Fruit fly (Drosophila melanogaster) whole organism, embryonic: Measurements from ENCODE around the gene CG31882.

ENCODE experiments used
- Asciz ChIP-seq: fragments of 200-800 bp; sonication (Bioruptor generic); optimal IDR thresholded peaks from 2 replicates; lab custom pipeline; 2017; ENCODE audit warnings: missing biosample characterization, mild to moderate bottlenecking, missing genetic modification characterization, missing genetic modification reagents
- Blimp-1 ChIP-seq: fragments of 200-800 bp; sonication (Bioruptor generic); optimal IDR thresholded peaks from 3 replicates; lab custom pipeline; 2018; ENCODE audit warnings: missing biosample characterization, missing genetic modification characterization, mild to moderate bottlenecking, moderate library complexity, missing genetic modification reagents
- CG10267 ChIP-seq: fragments of 200-800 bp; sonication (Bioruptor generic); optimal IDR thresholded peaks from 2 replicates; lab custom pipeline; 2018; ENCODE audit warnings: missing biosample characterization, mild to moderate bottlenecking, missing genetic modification characterization, moderate library complexity
- CG10321 ChIP-seq: fragments of 200-800 bp; sonication (Bioruptor generic); IDR thresholded peaks from 2 replicates; pipeline ENCODE4 v1.3.6; 2022; ENCODE audit warnings: missing biosample characterization, missing genetic modification characterization
- CG11723 ChIP-seq: fragments of 200-800 bp; sonication (Bioruptor generic); optimal IDR thresholded peaks from 2 replicates; lab custom pipeline; 2017; ENCODE audit warnings: missing biosample characterization, mild to moderate bottlenecking, missing genetic modification characterization
- CG12104 ChIP-seq: fragments of 200-800 bp; sonication (Bioruptor generic); optimal IDR thresholded peaks from 3 replicates; lab custom pipeline; 2016; ENCODE audit warnings: missing biosample characterization, missing genetic modification characterization
- CG12299 ChIP-seq: fragments of 200-800 bp; sonication (Bioruptor generic); optimal IDR thresholded peaks from 2 replicates; lab custom pipeline; 2018; ENCODE audit warnings: missing biosample characterization, mild to moderate bottlenecking, missing genetic modification characterization
- CG13424 ChIP-seq: fragments of 200-800 bp; sonication (Bioruptor generic); optimal IDR thresholded peaks from 2 replicates; lab custom pipeline; 2019; ENCODE audit warnings: missing biosample characterization, mild to moderate bottlenecking, missing genetic modification characterization, moderate library complexity
- CG14014 ChIP-seq: fragments of 200-800 bp; sonication (Bioruptor generic); IDR thresholded peaks from 2 replicates; pipeline ENCODE4 v1.3.6; 2022; ENCODE audit warnings: missing biosample characterization, missing genetic modification characterization
- CG14710 ChIP-seq: fragments of 200-800 bp; sonication (Bioruptor generic); optimal IDR thresholded peaks from 3 replicates; lab custom pipeline; 2019; ENCODE audit warnings: missing biosample characterization, mild to moderate bottlenecking, missing genetic modification characterization, moderate library complexity
- CG15269 ChIP-seq: fragments of 200-800 bp; sonication (Bioruptor generic); optimal IDR thresholded peaks from 2 replicates; lab custom pipeline; 2018; ENCODE audit warnings: missing biosample characterization, mild to moderate bottlenecking, missing genetic modification characterization, moderate library complexity
- CG16815 ChIP-seq: fragments of 200-800 bp; sonication (Bioruptor generic); optimal IDR thresholded peaks from 3 replicates; lab custom pipeline; 2017; ENCODE audit warnings: missing biosample characterization, mild to moderate bottlenecking, missing genetic modification characterization
- CG17328 ChIP-seq: fragments of 200-800 bp; sonication (Bioruptor generic); IDR thresholded peaks from 2 replicates; pipeline ENCODE4 v1.3.6; 2022; ENCODE audit warnings: missing biosample characterization, missing genetic modification characterization
- CG17568 ChIP-seq: fragments of 200-800 bp; sonication (Bioruptor generic); optimal IDR thresholded peaks from 2 replicates; lab custom pipeline; 2018; ENCODE audit warnings: missing biosample characterization, mild to moderate bottlenecking, missing genetic modification characterization, moderate library complexity
- CG2199 ChIP-seq: fragments of 200-800 bp; sonication (Bioruptor generic); IDR thresholded peaks from 3 replicates; pipeline ENCODE4 v1.3.6; 2022; ENCODE audit warnings: missing biosample characterization, missing genetic modification characterization
- CG32532 ChIP-seq: fragments of 200-800 bp; sonication (Bioruptor generic); IDR thresholded peaks from 2 replicates; pipeline ENCODE4 v1.3.6; 2022; ENCODE audit warnings: missing biosample characterization, missing genetic modification characterization
- CG34376 ChIP-seq: fragments of 200-800 bp; sonication (Bioruptor generic); optimal IDR thresholded peaks from 2 replicates; lab custom pipeline; 2018; ENCODE audit warnings: missing biosample characterization, mild to moderate bottlenecking, missing genetic modification characterization
- CG3847 ChIP-seq: fragments of 200-800 bp; sonication (Bioruptor generic); IDR thresholded peaks from 2 replicates; pipeline ENCODE4 v1.3.6; 2022; ENCODE audit warnings: missing biosample characterization, missing genetic modification characterization
- CG4854 ChIP-seq: fragments of 200-800 bp; sonication (Bioruptor generic); optimal IDR thresholded peaks from 2 replicates; lab custom pipeline; 2016; ENCODE audit warnings: missing biosample characterization, missing genetic modification characterization, inconsistent platforms
- CG6683 ChIP-seq: fragments of 200-800 bp; sonication (Bioruptor generic); optimal IDR thresholded peaks from 2 replicates; lab custom pipeline; 2017; ENCODE audit warnings: missing biosample characterization, mild to moderate bottlenecking, missing genetic modification characterization, missing genetic modification reagents
- CG7271 ChIP-seq: fragments of 200-800 bp; sonication (Bioruptor generic); optimal IDR thresholded peaks from 2 replicates; lab custom pipeline; 2018; ENCODE audit warnings: missing biosample characterization, mild to moderate bottlenecking, missing genetic modification characterization, moderate library complexity
- CG7556 ChIP-seq: fragments of 200-800 bp; sonication (Bioruptor generic); optimal IDR thresholded peaks from 2 replicates; lab custom pipeline; 2017; ENCODE audit warnings: missing biosample characterization, mild to moderate bottlenecking, missing genetic modification characterization
- CG7839 ChIP-seq: fragments of 200-800 bp; sonication (Bioruptor generic); optimal IDR thresholded peaks from 3 replicates; lab custom pipeline; 2018; ENCODE audit warnings: missing biosample characterization, mild to moderate bottlenecking, missing genetic modification characterization, moderate library complexity
- CG9727 ChIP-seq: fragments of 200-800 bp; sonication (Bioruptor generic); optimal IDR thresholded peaks from 3 replicates; lab custom pipeline; 2017; ENCODE audit warnings: missing biosample characterization, mild to moderate bottlenecking, missing genetic modification characterization
- CkIIα-i1 ChIP-seq: fragments of 200-800 bp; sonication (Bioruptor generic); IDR thresholded peaks from 2 replicates; pipeline ENCODE4 v1.3.6; 2022; ENCODE audit warnings: missing biosample characterization, missing genetic modification characterization
- D ChIP-seq, 2 experiments: fragments of 200-800 bp in 1 of 2; fragments of >200 bp in 1 of 2; sonication (Bioruptor generic) in 1 of 2; optimal IDR thresholded peaks; 2 replicates in 1 of 2; 3 replicates in 1 of 2; lab custom pipeline; 2017; ENCODE audit warnings: mild to moderate bottlenecking in 1 of 2, missing biosample characterization in 1 of 2, missing genetic modification characterization in 1 of 2, missing genetic modification reagents in 1 of 2
- D19A ChIP-seq: fragments of 200-800 bp; optimal IDR thresholded peaks from 3 replicates; lab custom pipeline; 2019; ENCODE audit warnings: missing biosample characterization, mild to moderate bottlenecking, missing genetic modification characterization, moderate library complexity
- HHEX ChIP-seq: fragments of 200-800 bp; sonication (Bioruptor generic); optimal IDR thresholded peaks from 3 replicates; lab custom pipeline; 2017; ENCODE audit warnings: missing biosample characterization, mild to moderate bottlenecking, missing genetic modification characterization, missing genetic modification reagents
- HLHmδ ChIP-seq: fragments of 200-800 bp; sonication (Bioruptor generic); optimal IDR thresholded peaks from 2 replicates; lab custom pipeline; 2018; ENCODE audit warnings: missing biosample characterization, mild to moderate bottlenecking, missing genetic modification characterization, moderate library complexity
- Mad ChIP-seq: fragments of 200-800 bp; sonication (Bioruptor generic); optimal IDR thresholded peaks from 2 replicates; lab custom pipeline; 2016; ENCODE audit warnings: missing biosample characterization, missing genetic modification characterization
- NFAT ChIP-seq: fragments of 200-800 bp; sonication (Bioruptor generic); IDR thresholded peaks from 2 replicates; pipeline ENCODE4 v1.3.6; 2022; ENCODE audit warnings: missing biosample characterization, missing genetic modification characterization
- NK7.1 ChIP-seq: fragments of 200-800 bp; sonication (Bioruptor generic); optimal IDR thresholded peaks from 3 replicates; lab custom pipeline; 2016; ENCODE audit warnings: missing biosample characterization, missing genetic modification characterization
- Sry-β ChIP-seq: fragments of 200-800 bp; sonication (Bioruptor generic); optimal IDR thresholded peaks from 2 replicates; lab custom pipeline; 2018; ENCODE audit warnings: missing biosample characterization, mild to moderate bottlenecking, missing genetic modification characterization, moderate library complexity
- br ChIP-seq: fragments of >200 bp; optimal IDR thresholded peaks from 2 replicates; lab custom pipeline; 2017
- bsh ChIP-seq, 2 experiments: fragments of 200-800 bp; sonication (Bioruptor generic); optimal IDR thresholded peaks; 2 replicates each; lab custom pipeline; 2017 to 2018; ENCODE audit warnings: mild to moderate bottlenecking in 2 of 2, missing biosample characterization in 2 of 2, missing genetic modification characterization in 2 of 2, moderate library complexity in 1 of 2
- chn ChIP-seq: fragments of 200-800 bp; sonication (Bioruptor generic); optimal IDR thresholded peaks from 2 replicates; lab custom pipeline; 2016; ENCODE audit warnings: missing biosample characterization, missing genetic modification characterization
- ci ChIP-seq: fragments of 200-800 bp; sonication (Bioruptor generic); IDR thresholded peaks from 3 replicates; pipeline ENCODE4 v1.3.6; 2022; ENCODE audit warnings: missing biosample characterization, missing genetic modification characterization
- cwo ChIP-seq: fragments of 200-800 bp; sonication (Bioruptor generic); optimal IDR thresholded peaks from 3 replicates; lab custom pipeline; 2017; ENCODE audit warnings: missing biosample characterization, missing genetic modification characterization, mild to moderate bottlenecking, moderate library complexity, missing genetic modification reagents
- dmrt99B ChIP-seq: fragments of 200-800 bp; sonication (Bioruptor generic); optimal IDR thresholded peaks from 2 replicates; lab custom pipeline; 2018; ENCODE audit warnings: missing biosample characterization, mild to moderate bottlenecking, missing genetic modification characterization, moderate library complexity
- dysf ChIP-seq: fragments of 200-800 bp; sonication (Bioruptor generic); IDR thresholded peaks from 3 replicates; pipeline ENCODE4 v1.3.6; 2022; ENCODE audit warnings: missing biosample characterization, missing genetic modification characterization
- en ChIP-seq: fragments of 200-800 bp; sonication (Bioruptor generic); optimal IDR thresholded peaks from 2 replicates; lab custom pipeline; 2016; ENCODE audit warnings: missing biosample characterization, missing genetic modification characterization
- eve ChIP-seq, 2 experiments: fragments of >200 bp; optimal IDR thresholded peaks; 2 replicates each; lab custom pipeline; 2017; ENCODE audit warnings: missing biosample characterization in 2 of 2, missing genetic modification characterization in 2 of 2
- gcm ChIP-seq: fragments of 200-800 bp; sonication (Bioruptor generic); optimal IDR thresholded peaks from 2 replicates; lab custom pipeline; 2019; ENCODE audit warnings: missing biosample characterization, mild to moderate bottlenecking, missing genetic modification characterization, moderate library complexity
- kah ChIP-seq: fragments of 200-800 bp; sonication (Bioruptor generic); optimal IDR thresholded peaks from 2 replicates; lab custom pipeline; 2018; ENCODE audit warnings: missing biosample characterization, mild to moderate bottlenecking, missing genetic modification characterization
- mam ChIP-seq: fragments of 200-800 bp; sonication (Bioruptor generic); optimal IDR thresholded peaks from 3 replicates; lab custom pipeline; 2016; ENCODE audit warnings: missing biosample characterization, missing genetic modification characterization
- nau ChIP-seq: fragments of 200-800 bp; sonication (Bioruptor generic); optimal IDR thresholded peaks from 3 replicates; lab custom pipeline; 2017; ENCODE audit warnings: missing biosample characterization, mild to moderate bottlenecking, missing genetic modification characterization, missing genetic modification reagents
- odd ChIP-seq: fragments of 200-800 bp; sonication (Bioruptor generic); optimal IDR thresholded peaks from 2 replicates; lab custom pipeline; 2017; ENCODE audit warnings: missing biosample characterization, mild to moderate bottlenecking, missing genetic modification characterization
- phol ChIP-seq: fragments of 200-800 bp; sonication (Bioruptor generic); optimal IDR thresholded peaks from 3 replicates; lab custom pipeline; 2018; ENCODE audit warnings: missing biosample characterization, mild to moderate bottlenecking, missing genetic modification characterization, moderate library complexity
- ranshi ChIP-seq: fragments of 200-800 bp; sonication (Bioruptor generic); IDR thresholded peaks from 2 replicates; pipeline ENCODE4 v1.3.6; 2022; ENCODE audit warnings: missing biosample characterization, missing genetic modification characterization
- slou ChIP-seq: fragments of 200-800 bp; sonication (Bioruptor generic); optimal IDR thresholded peaks from 3 replicates; lab custom pipeline; 2016; ENCODE audit warnings: missing biosample characterization, missing genetic modification characterization
- tin ChIP-seq: fragments of 200-800 bp; sonication (Bioruptor generic); optimal IDR thresholded peaks from 3 replicates; lab custom pipeline; 2016; ENCODE audit warnings: missing biosample characterization, missing genetic modification characterization

Gene CG31882

dm6 chr2L:9585942-9586341, 39.1 kb downstream of the CG31882 start (continued):
- TF ChIP-seq Mad, result no peak
- peak; percentile 73 for TF ChIP-seq CG17328
- TF ChIP-seq D (optimal IDR thresholded peaks at IDR 0.05; lab: Kevin White, UChicago), result no peak
- TF ChIP-seq D (GFP tag; optimal IDR thresholded peaks at IDR 0.05; lab: Kevin White, UChicago), result peak; percentile 21
- peak; percentile 71 for TF ChIP-seq CG14710
- no peak for TF ChIP-seq tin
- no peak for TF ChIP-seq CG7271
- no peak for TF ChIP-seq en (GFP tag; lab: Kevin White, UChicago)
- TF ChIP-seq CkIIα-i1 (GFP tag; lab: Robert Waterston, UW), result no peak
- TF ChIP-seq nau, result no peak
- TF ChIP-seq HLHmδ (GFP tag; lab: Kevin White, UChicago), result no peak
- TF ChIP-seq NFAT (GFP tag; lab: Robert Waterston, UW), result no peak
- no peak for TF ChIP-seq ranshi (GFP tag; lab: Robert Waterston, UW)
- no peak for TF ChIP-seq CG32532
- TF ChIP-seq odd (GFP tag; lab: Kevin White, UChicago), result no peak
- no peak for TF ChIP-seq CG6683 (GFP tag; lab: Kevin White, UChicago)
- TF ChIP-seq CG17568 (GFP tag; lab: Kevin White, UChicago), result no peak
- no peak for TF ChIP-seq CG2199 (GFP tag; lab: Robert Waterston, UW)
- TF ChIP-seq br, result no peak
- no peak for TF ChIP-seq CG34376
- TF ChIP-seq CG11723 (GFP tag; lab: Kevin White, UChicago), result no peak
- peak; percentile 59 for TF ChIP-seq CG10267
- TF ChIP-seq ci (GFP tag; lab: Robert Waterston, UW), result 0 out of 3 replicates have a peak, but pooled peaks have one; percentile 22
- no peak for TF ChIP-seq CG15269
- TF ChIP-seq CG10321 (GFP tag; lab: Robert Waterston, UW), result no peak
- TF ChIP-seq CG7839 (tag; lab: Kevin White, UChicago), result peak; percentile 39
- TF ChIP-seq chn (GFP tag; lab: Kevin White, UChicago), result no peak
- peak; percentile 12 for TF ChIP-seq CG16815 (GFP tag; lab: Kevin White, UChicago)
- no peak for TF ChIP-seq CG4854
- peak; percentile 32 for TF ChIP-seq dmrt99B
- TF ChIP-seq Blimp-1 (GFP tag; lab: Kevin White, UChicago), result peak; percentile 61
- no peak for TF ChIP-seq Sry-β (GFP tag; lab: Kevin White, UChicago)
- TF ChIP-seq dysf (GFP tag; lab: Robert Waterston, UW), result no peak
- no peak for TF ChIP-seq kah (GFP tag; lab: Kevin White, UChicago)
- TF ChIP-seq CG12299 (tag; lab: Kevin White, UChicago), result no peak
- no peak for TF ChIP-seq mam (GFP tag; lab: Kevin White, UChicago)
- peak; percentile 60 for TF ChIP-seq CG9727 (GFP tag; lab: Kevin White, UChicago)
- TF ChIP-seq CG13424 (tag; lab: Kevin White, UChicago), result peak; percentile 26
- no peak for TF ChIP-seq eve (GFP tag; optimal IDR thresholded peaks at IDR 0.05; lab: Kevin White, UChicago)
- TF ChIP-seq gcm (GFP tag; lab: Kevin White, UChicago), result peak; percentile 51
- peak; percentile 32 for TF ChIP-seq D19A (tag; lab: Kevin White, UChicago)
- TF ChIP-seq NK7.1 (GFP tag; lab: Kevin White, UChicago), result no peak
- TF ChIP-seq phol (tag; lab: Kevin White, UChicago), result peak; percentile 55
- TF ChIP-seq Asciz (GFP tag; lab: Kevin White, UChicago), result peak; percentile 31
- TF ChIP-seq bsh (GFP tag; optimal IDR thresholded peaks at IDR 0.05; lab: Kevin White, UChicago), result peak in 1 of 2 experiments; percentile 53
- no peak for TF ChIP-seq CG14014 (GFP tag; lab: Robert Waterston, UW)
- peak; percentile 15 for TF ChIP-seq CG7556 (GFP tag; lab: Kevin White, UChicago)
- TF ChIP-seq HHEX, result no peak
- no peak for TF ChIP-seq cwo (GFP tag; lab: Kevin White, UChicago)
- TF ChIP-seq CG12104, result no peak
- no peak for TF ChIP-seq CG3847 (GFP tag; lab: Robert Waterston, UW)
- TF ChIP-seq slou (GFP tag; lab: Kevin White, UChicago), result no peak
